Worm (Caenorhabditis elegans) whole organism, L4/young adult: ENCODE measurements around the gene cdo-1.

Experiments
- W03F9.2 ChIP-seq: fragments of 150-350 bp; optimal IDR thresholded peaks from 2 replicates; lab custom pipeline; 2014; ENCODE audit warnings: missing biosample characterization, missing genetic modification characterization
- dao-5 ChIP-seq: sonication (generic microtip); optimal IDR thresholded peaks from 2 replicates; lab custom pipeline; 2016; ENCODE audit warnings: missing genotype, missing genetic modification characterization, moderate library complexity, missing compliant biosample characterization
- him-1 ChIP-seq: sonication (generic microtip); optimal IDR thresholded peaks from 2 replicates; lab custom pipeline; 2016; ENCODE audit warnings: missing genotype, missing genetic modification reagents, missing genetic modification characterization, missing compliant biosample characterization

The cdo-1 gene

ce11 chrX:864293-864731, 934 bp upstream of the cdo-1 start:
- no peak for TF ChIP-seq dao-5 (tag; lab: Kevin White, UChicago)
- no peak for TF ChIP-seq him-1
- no peak for TF ChIP-seq W03F9.2

- no peak for TF ChIP-seq dao-5 (tag; lab: Kevin White, UChicago)
- no peak for TF ChIP-seq W03F9.2
- TF ChIP-seq him-1: no peak
These were observed 2.0 kb downstream of the cdo-1 start for ce11 chrX:861378-861777.

ce11 chrX:859401-859800, 4.0 kb downstream of the cdo-1 start, which contains the start of gene F56F10.2:
TSS of gene F56F10.2 (plus strand) at chrX:859615.
- TF ChIP-seq dao-5 (tag; lab: Kevin White, UChicago) (no peak), him-1 (no peak), W03F9.2 (no peak)

- TF ChIP-seq W03F9.2: no peak
- TF ChIP-seq him-1: no peak
- TF ChIP-seq dao-5 (tag; lab: Kevin White, UChicago): no peak
These were observed 5.7 kb downstream of the cdo-1 start for ce11 chrX:857658-858057.

ce11 chrX:853604-854003, 9.8 kb downstream of the cdo-1 start:
- TF ChIP-seq him-1: no peak
- TF ChIP-seq dao-5 (tag; lab: Kevin White, UChicago): no peak
- TF ChIP-seq W03F9.2: no peak

ce11 chrX:852739-853268, 10.6 kb downstream of the cdo-1 start:
- TF ChIP-seq W03F9.2 (no peak), dao-5 (tag; lab: Kevin White, UChicago) (no peak), him-1 (no peak)

- TF ChIP-seq him-1 (no peak), W03F9.2 (no peak), dao-5 (tag; lab: Kevin White, UChicago) (no peak)
These were observed 12.0 kb downstream of the cdo-1 start, which contains the start of gene igcm-1 for ce11 chrX:851421-851820. TSS of gene igcm-1 (minus strand) at chrX:851521.

ce11 chrX:845443-845842, 17.9 kb downstream of the cdo-1 start:
- no peak for TF ChIP-seq W03F9.2
- no peak for TF ChIP-seq him-1
- TF ChIP-seq dao-5 (tag; lab: Kevin White, UChicago): no peak

ce11 chrX:844649-845048, 18.7 kb downstream of the cdo-1 start:
- TF ChIP-seq dao-5 (tag; lab: Kevin White, UChicago): no peak
- peak; percentile 51 for TF ChIP-seq him-1
- TF ChIP-seq W03F9.2: no peak

ce11 chrX:841393-841792, 22.0 kb downstream of the cdo-1 start, which contains the start of gene F39H12.3:
TSS of gene F39H12.3 (minus strand) at chrX:841493.
- no peak for TF ChIP-seq him-1
- TF ChIP-seq W03F9.2: no peak

ce11 chrX:834478-834877, 28.9 kb downstream of the cdo-1 start, which contains the start of gene F39H12.1:
TSS of gene F39H12.1 (plus strand) at chrX:834778.
- TF ChIP-seq W03F9.2 (no peak), dao-5 (tag; lab: Kevin White, UChicago) (no peak), him-1 (no peak)

ce11 chrX:830185-830584, 33.2 kb downstream of the cdo-1 start:
- TF ChIP-seq him-1 (no peak), dao-5 (tag; lab: Kevin White, UChicago) (no peak), W03F9.2 (no peak)

- TF ChIP-seq dao-5 (tag; lab: Kevin White, UChicago) (no peak), W03F9.2 (no peak), him-1 (no peak)
These were observed 34.8 kb downstream of the cdo-1 start, which contains the start of gene wdr-54 for ce11 chrX:828603-829002. TSS of gene wdr-54 (plus strand) at chrX:828903.

- TF ChIP-seq him-1: peak; percentile 48
- TF ChIP-seq W03F9.2: no peak
These were observed 35.9 kb downstream of the cdo-1 start for ce11 chrX:827502-827901.

- no peak for TF ChIP-seq dao-5 (tag; lab: Kevin White, UChicago)
- no peak for TF ChIP-seq W03F9.2
- no peak for TF ChIP-seq him-1
These were observed 37.5 kb downstream of the cdo-1 start for ce11 chrX:825924-826323.

- TF ChIP-seq W03F9.2 (no peak), him-1 (no peak)
These were observed 38.0 kb downstream of the cdo-1 start, which contains the start of gene daf-3 for ce11 chrX:825375-825774. TSS of gene daf-3 (minus strand) at chrX:825475.
